Fruit fly (Drosophila melanogaster): Measurements from ENCODE around the gene Cyp6a16.

DNA sequence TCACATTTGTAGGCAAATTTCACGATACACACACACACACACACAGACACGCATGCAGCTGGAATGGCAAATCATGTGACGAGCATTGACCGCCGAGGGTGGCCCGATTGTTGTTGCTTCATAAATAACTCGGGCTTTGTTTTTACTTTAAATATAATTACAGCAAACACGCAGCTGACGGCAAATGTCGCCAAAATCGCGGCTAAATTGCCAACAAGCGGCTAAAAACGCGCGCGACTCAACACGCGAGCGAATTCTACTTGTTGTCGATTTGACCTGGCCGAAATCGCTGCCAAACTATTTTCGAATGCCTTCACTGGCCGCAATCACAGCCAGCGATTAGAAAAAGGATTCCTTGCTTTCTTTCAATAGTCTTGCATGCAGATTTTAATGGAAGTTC, 6.3 kb downstream of the Cyp6a16 start:
- TF ChIP-seq bab1 (GFP tag; optimal IDR thresholded peaks at IDR 0.05) (no peak), Clk (GFP tag; optimal IDR thresholded peaks at IDR 0.05) (no peak), Hr96 (GFP tag; optimal IDR thresholded peaks at IDR 0.05) (no peak), Mnt (GFP tag; optimal IDR thresholded peaks at IDR 0.05) (no peak), CG12768 (GFP tag; optimal IDR thresholded peaks at IDR 0.05) (no peak), CG33017 (tag; optimal IDR thresholded peaks at IDR 0.05) (no peak), cnc (optimal IDR thresholded peaks at IDR 0.05) (no peak), ovo (GFP tag; optimal IDR thresholded peaks at IDR 0.05) (no peak), CG7101 (tag; optimal IDR thresholded peaks at IDR 0.05) (no peak)
